Worm (Caenorhabditis elegans) whole organism, young adult: ENCODE measurements around the gene trxr-2.
A peak's percentile ranks its signal among the peaks of the same experiment; 100 is the strongest.

ENCODE experiments used
- B0336.3 ChIP-seq: fragments of 200-800 bp; sonication (Bioruptor generic); IDR thresholded peaks from 2 replicates; pipeline ENCODE4 v1.3.6; 2022; ENCODE audit warnings: missing genetic modification characterization, missing compliant biosample characterization
- F22D6.2 ChIP-seq: sonication (generic microtip); optimal IDR thresholded peaks from 2 replicates; lab custom pipeline; 2016; ENCODE audit warnings: mild to moderate bottlenecking, missing genetic modification characterization, missing compliant biosample characterization
- F52B5.7 ChIP-seq: sonication (generic microtip); optimal IDR thresholded peaks from 2 replicates; lab custom pipeline; 2016; ENCODE audit warnings: mild to moderate bottlenecking, missing genetic modification characterization, missing compliant biosample characterization
- F57A8.1 ChIP-seq: fragments of 200-800 bp; sonication (Bioruptor generic); optimal IDR thresholded peaks from 2 replicates; lab custom pipeline; 2018; ENCODE audit warnings: mild to moderate bottlenecking, missing genetic modification characterization, moderate library complexity, missing compliant biosample characterization
- K11D2.4 ChIP-seq: fragments of 200-800 bp; sonication (Bioruptor generic); IDR thresholded peaks from 2 replicates; pipeline ENCODE4 v1.3.6; 2022; ENCODE audit warnings: missing genetic modification reagents, missing genetic modification characterization, missing compliant biosample characterization
- T07F8.4 ChIP-seq: sonication (generic microtip); optimal IDR thresholded peaks from 2 replicates; lab custom pipeline; 2016; ENCODE audit warnings: mild to moderate bottlenecking, missing genetic modification characterization, moderate library complexity, missing compliant biosample characterization
- Y53F4B.3 ChIP-seq: fragments of 200-800 bp; sonication (Bioruptor generic); IDR thresholded peaks from 2 replicates; pipeline ENCODE4 v1.3.6; 2022; ENCODE audit warnings: missing genetic modification reagents, missing genetic modification characterization, missing compliant biosample characterization
- Y53G8AR.9 ChIP-seq: fragments of 200-800 bp; sonication (Bioruptor generic); conservative IDR thresholded peaks from 2 replicates; pipeline ENCODE4 v1.3.6; 2022; ENCODE audit warnings: missing genetic modification reagents, missing genetic modification characterization, missing compliant biosample characterization
- Y95B8A.8 ChIP-seq: fragments of 200-800 bp; sonication (Bioruptor generic); IDR thresholded peaks from 2 replicates; pipeline ENCODE4 v1.3.6; 2022; ENCODE audit warnings: missing genetic modification reagents, missing genetic modification characterization, missing compliant biosample characterization
- ZK185.1 ChIP-seq: sonication (generic microtip); optimal IDR thresholded peaks from 2 replicates; lab custom pipeline; 2016; ENCODE audit warnings: mild to moderate bottlenecking, missing genetic modification characterization, missing compliant biosample characterization; ENCODE audit not compliant: poor library complexity, severe bottlenecking
- atf-7 ChIP-seq: sonication (generic microtip); optimal IDR thresholded peaks from 2 replicates; lab custom pipeline; 2017; ENCODE audit warnings: mild to moderate bottlenecking, missing genetic modification characterization, missing compliant biosample characterization
- athp-1 ChIP-seq: sonication (generic microtip); optimal IDR thresholded peaks from 2 replicates; lab custom pipeline; 2017; ENCODE audit warnings: mild to moderate bottlenecking, missing genetic modification characterization, missing compliant biosample characterization
- attf-3 ChIP-seq: fragments of 200-800 bp; sonication (Bioruptor generic); conservative IDR thresholded peaks from 2 replicates; pipeline ENCODE4 v1.3.6; 2022; ENCODE audit warnings: missing genetic modification reagents, missing genetic modification characterization, missing compliant biosample characterization
- ccch-3 ChIP-seq: fragments of 200-800 bp; sonication (Bioruptor generic); optimal IDR thresholded peaks from 2 replicates; lab custom pipeline; 2018; ENCODE audit warnings: mild to moderate bottlenecking, missing genetic modification characterization, missing compliant biosample characterization
- cebp-2 ChIP-seq: fragments of 200-800 bp; sonication (Bioruptor generic); IDR thresholded peaks from 2 replicates; pipeline ENCODE4 v1.3.6; 2022; ENCODE audit warnings: missing genetic modification characterization, missing compliant biosample characterization
- chd-7 ChIP-seq: sonication (generic microtip); optimal IDR thresholded peaks from 2 replicates; lab custom pipeline; 2016; ENCODE audit warnings: mild to moderate bottlenecking, missing genetic modification characterization, moderate library complexity, missing compliant biosample characterization
- dox-1 ChIP-seq: fragments of 200-800 bp; sonication (Bioruptor generic); IDR thresholded peaks from 2 replicates; pipeline ENCODE4 v1.3.6; 2022; ENCODE audit warnings: missing genetic modification reagents, missing genetic modification characterization, missing compliant biosample characterization
- dpff-1 ChIP-seq: sonication (generic microtip); optimal IDR thresholded peaks from 2 replicates; lab custom pipeline; 2017; ENCODE audit warnings: mild to moderate bottlenecking, missing genetic modification characterization, missing compliant biosample characterization
- gei-17 ChIP-seq: fragments of 200-800 bp; sonication (Bioruptor generic); optimal IDR thresholded peaks from 2 replicates; lab custom pipeline; 2018; ENCODE audit warnings: mild to moderate bottlenecking, missing genetic modification characterization, missing compliant biosample characterization
- him-1 ChIP-seq: sonication (generic microtip); optimal IDR thresholded peaks from 2 replicates; lab custom pipeline; 2016; ENCODE audit warnings: missing genotype, missing genetic modification reagents, missing genetic modification characterization, missing compliant biosample characterization
- hmg-1.2 ChIP-seq: fragments of 200-800 bp; sonication (Bioruptor generic); IDR thresholded peaks from 2 replicates; pipeline ENCODE4 v1.3.6; 2022; ENCODE audit warnings: missing genetic modification reagents, missing genetic modification characterization, missing compliant biosample characterization
- hmg-20 ChIP-seq: fragments of 200-800 bp; sonication (Bioruptor generic); IDR thresholded peaks from 2 replicates; pipeline ENCODE4 v1.3.6; 2022; ENCODE audit warnings: missing genetic modification reagents, missing genetic modification characterization, missing compliant biosample characterization
- hsf-1 ChIP-seq: fragments of 200-800 bp; sonication (Bioruptor generic); IDR thresholded peaks from 2 replicates; pipeline ENCODE4 v1.3.6; 2022; ENCODE audit warnings: missing genetic modification reagents, missing genetic modification characterization, missing compliant biosample characterization
- lin-35 ChIP-seq, 3 experiments: fragments of 150-350 bp in 2 of 3; sonication (generic microtip) in 1 of 3; optimal IDR thresholded peaks; 2 replicates each; lab custom pipeline; 2014 to 2018; ENCODE audit warnings: missing biosample characterization in 3 of 3, missing genetic modification characterization in 3 of 3, missing genetic modification reagents in 3 of 3
- lin-40 ChIP-seq: sonication (generic microtip); optimal IDR thresholded peaks from 2 replicates; lab custom pipeline; 2016; ENCODE audit warnings: missing genetic modification characterization, mild to moderate bottlenecking, missing compliant biosample characterization, missing genotype, missing genetic modification reagents
- lin-54 ChIP-seq: fragments of 200-800 bp; sonication (Bioruptor generic); optimal IDR thresholded peaks from 2 replicates; lab custom pipeline; 2018; ENCODE audit warnings: mild to moderate bottlenecking, missing genetic modification characterization, missing compliant biosample characterization
- madf-3 ChIP-seq: fragments of 200-800 bp; sonication (Bioruptor generic); IDR thresholded peaks from 2 replicates; pipeline ENCODE4 v1.3.6; 2022; ENCODE audit warnings: missing genetic modification reagents, missing genetic modification characterization, missing compliant biosample characterization
- madf-6 ChIP-seq: fragments of 200-800 bp; sonication (Bioruptor generic); IDR thresholded peaks from 2 replicates; pipeline ENCODE4 v1.3.6; 2022; ENCODE audit warnings: missing genetic modification reagents, missing genetic modification characterization, missing compliant biosample characterization
- mcd-1 ChIP-seq: fragments of 200-800 bp; sonication (Bioruptor generic); IDR thresholded peaks from 2 replicates; pipeline ENCODE4 v1.3.6; 2022; ENCODE audit warnings: missing genetic modification reagents, missing genetic modification characterization, missing compliant biosample characterization
- nhr-27 ChIP-seq: fragments of 200-800 bp; sonication (Bioruptor generic); optimal IDR thresholded peaks from 2 replicates; lab custom pipeline; 2018; ENCODE audit warnings: mild to moderate bottlenecking, missing genetic modification characterization, moderate library complexity, missing compliant biosample characterization
- rcor-1 ChIP-seq: fragments of 200-800 bp; sonication (Bioruptor generic); IDR thresholded peaks from 2 replicates; pipeline ENCODE4 v1.3.6; 2022; ENCODE audit warnings: missing genetic modification reagents, missing genetic modification characterization, missing compliant biosample characterization
- repo-1 ChIP-seq: sonication (generic microtip); optimal IDR thresholded peaks from 2 replicates; lab custom pipeline; 2017; ENCODE audit warnings: mild to moderate bottlenecking, missing genetic modification characterization, missing compliant biosample characterization
- snpc-1.1 ChIP-seq: sonication (generic microtip); optimal IDR thresholded peaks from 2 replicates; lab custom pipeline; 2017; ENCODE audit warnings: missing genetic modification characterization, mild to moderate bottlenecking, missing compliant biosample characterization, antibody characterized with exemption, moderate library complexity, missing genotype, missing genetic modification reagents; ENCODE audit not compliant: insufficient read depth
- snpc-1.3 ChIP-seq: sonication (generic microtip); optimal IDR thresholded peaks from 2 replicates; lab custom pipeline; 2017; ENCODE audit warnings: missing genetic modification characterization, mild to moderate bottlenecking, missing compliant biosample characterization, antibody characterized with exemption, moderate library complexity, missing genotype, missing genetic modification reagents; ENCODE audit not compliant: insufficient read depth
- snpc-3.4 ChIP-seq: sonication (generic microtip); optimal IDR thresholded peaks from 2 replicates; lab custom pipeline; 2017; ENCODE audit warnings: missing genetic modification characterization, mild to moderate bottlenecking, missing compliant biosample characterization, antibody characterized with exemption, moderate library complexity, missing genotype, missing genetic modification reagents
- snpc-4 ChIP-seq, 5 experiments: fragments of 150-350 bp in 1 of 5; sonication (generic microtip) in 4 of 5; optimal IDR thresholded peaks; 2 replicates each; lab custom pipeline; 2014 to 2018; ENCODE audit warnings: missing genetic modification characterization in 5 of 5, missing biosample characterization in 3 of 5, antibody characterized with exemption in 2 of 5, mild to moderate bottlenecking in 2 of 5, missing compliant biosample characterization in 2 of 5, missing genotype in 2 of 5, moderate library complexity in 2 of 5, missing genetic modification reagents in 1 of 5
- sptf-2 ChIP-seq: fragments of 200-800 bp; sonication (Bioruptor generic); optimal IDR thresholded peaks from 2 replicates; lab custom pipeline; 2018; ENCODE audit warnings: mild to moderate bottlenecking, missing genetic modification characterization, missing compliant biosample characterization
- tbp1 ChIP-seq: fragments of 200-800 bp; sonication (Bioruptor generic); optimal IDR thresholded peaks from 2 replicates; lab custom pipeline; 2018; ENCODE audit warnings: mild to moderate bottlenecking, missing genetic modification characterization, missing compliant biosample characterization
- unc-130 ChIP-seq: sonication (generic microtip); optimal IDR thresholded peaks from 2 replicates; lab custom pipeline; 2016; ENCODE audit warnings: missing genetic modification reagents, missing genetic modification characterization, missing compliant biosample characterization
- xnd-1 ChIP-seq: sonication (generic microtip); optimal IDR thresholded peaks from 2 replicates; lab custom pipeline; 2016; ENCODE audit warnings: missing genotype, missing genetic modification reagents, missing genetic modification characterization, missing compliant biosample characterization
- zfh-2 ChIP-seq: fragments of 200-800 bp; sonication (Bioruptor generic); conservative IDR thresholded peaks from 2 replicates; pipeline ENCODE4 v1.3.6; 2022; ENCODE audit warnings: missing genetic modification reagents, missing genetic modification characterization, missing compliant biosample characterization
- zim-3 ChIP-seq: sonication (generic microtip); optimal IDR thresholded peaks from 2 replicates; lab custom pipeline; 2017; ENCODE audit warnings: mild to moderate bottlenecking, missing genetic modification characterization, moderate library complexity, missing compliant biosample characterization
- ztf-26 ChIP-seq: sonication (generic microtip); optimal IDR thresholded peaks from 2 replicates; lab custom pipeline; 2017; ENCODE audit warnings: missing genetic modification characterization, missing compliant biosample characterization
- ztf-28 ChIP-seq: fragments of 200-800 bp; sonication (Bioruptor generic); IDR thresholded peaks from 2 replicates; pipeline ENCODE4 v1.3.6; 2022; ENCODE audit warnings: missing genetic modification reagents, missing genetic modification characterization, missing compliant biosample characterization
- ztf-6 ChIP-seq: fragments of 200-800 bp; sonication (Bioruptor generic); IDR thresholded peaks from 2 replicates; pipeline ENCODE4 v1.3.6; 2022; ENCODE audit warnings: missing genetic modification reagents, missing genetic modification characterization, missing compliant biosample characterization

trxr-2 gene

DNA sequence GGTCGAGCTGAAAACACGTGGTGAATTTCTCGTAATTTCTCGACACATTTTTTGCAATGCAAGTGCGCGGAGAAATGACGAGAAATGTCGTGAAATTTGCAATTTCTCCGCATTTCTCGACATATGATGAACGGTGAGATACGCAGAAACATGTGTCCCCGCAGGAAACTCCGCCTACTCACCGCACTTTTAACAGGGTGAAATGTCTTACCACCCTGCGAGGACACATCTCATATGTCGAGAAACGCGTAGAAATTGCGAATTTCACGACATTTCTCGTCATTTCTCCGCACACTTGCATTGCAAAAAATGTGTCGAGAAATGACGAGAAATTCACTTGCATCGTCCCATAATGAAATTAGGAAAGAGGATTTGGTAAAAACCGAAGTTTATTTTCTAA lies 12.5 kb upstream of the trxr-2 start (continued):
- 0 out of 2 replicates have a peak, but pooled peaks have one; percentile 42 for TF ChIP-seq hmg-1.2
- TF ChIP-seq rcor-1 (GFP tag; lab: Robert Waterston, UW), result peak; percentile 42; the same call in 1 of the 2 replicates
- peak; percentile 21 for TF ChIP-seq lin-54 (GFP tag; lab: Kevin White, UChicago)
- peak; percentile 81 for TF ChIP-seq dox-1 (GFP tag; lab: Robert Waterston, UW)

DNA sequence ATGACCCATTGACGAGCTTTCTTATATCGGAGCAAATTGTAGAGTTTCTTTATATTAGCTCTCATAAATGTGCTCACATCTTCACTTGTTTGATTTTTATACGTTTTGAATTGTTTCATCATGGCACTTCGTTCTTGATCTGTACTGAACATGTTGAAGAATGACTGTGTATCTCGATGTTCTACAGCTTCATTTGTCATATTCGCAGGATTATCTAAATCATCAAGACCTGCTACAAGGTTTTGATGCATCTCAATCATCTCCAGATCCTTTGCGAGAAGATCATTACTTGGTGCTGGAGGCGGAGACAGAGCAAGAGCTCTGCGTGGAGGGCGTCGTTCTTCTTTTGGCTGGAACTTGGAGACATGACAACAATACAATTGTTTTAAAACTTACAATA lies 10.3 kb upstream of the trxr-2 start:
- TF ChIP-seq lin-40 (tag; lab: Kevin White, UChicago), result no peak
- TF ChIP-seq dpff-1 (tag; lab: Kevin White, UChicago), result no peak
- TF ChIP-seq Y53G8AR.9 (GFP tag; lab: Robert Waterston, UW), result no peak
- no peak for TF ChIP-seq B0336.3 (GFP tag; lab: Robert Waterston, UW)
- TF ChIP-seq nhr-27 (tag; lab: Kevin White, UChicago), result no peak
- TF ChIP-seq madf-6, result no peak
- TF ChIP-seq mcd-1 (GFP tag; lab: Robert Waterston, UW), result no peak
- TF ChIP-seq Y95B8A.8 (GFP tag; lab: Robert Waterston, UW), result no peak
- no peak for TF ChIP-seq ztf-28 (GFP tag; lab: Robert Waterston, UW)
- no peak for TF ChIP-seq sptf-2 (GFP tag; lab: Kevin White, UChicago)
- TF ChIP-seq F57A8.1 (GFP tag; lab: Kevin White, UChicago), result no peak
- TF ChIP-seq xnd-1, result no peak
- no peak for TF ChIP-seq chd-7
- TF ChIP-seq Y53F4B.3, result no peak
- TF ChIP-seq cebp-2 (GFP tag; lab: Robert Waterston, UW), result no peak
- no peak for TF ChIP-seq snpc-3.4 (tag; lab: Kevin White, UChicago)
- TF ChIP-seq madf-3 (GFP tag; lab: Robert Waterston, UW), result no peak
- no peak for TF ChIP-seq ZK185.1 (tag; lab: Kevin White, UChicago)
- TF ChIP-seq hmg-20, result no peak

DNA sequence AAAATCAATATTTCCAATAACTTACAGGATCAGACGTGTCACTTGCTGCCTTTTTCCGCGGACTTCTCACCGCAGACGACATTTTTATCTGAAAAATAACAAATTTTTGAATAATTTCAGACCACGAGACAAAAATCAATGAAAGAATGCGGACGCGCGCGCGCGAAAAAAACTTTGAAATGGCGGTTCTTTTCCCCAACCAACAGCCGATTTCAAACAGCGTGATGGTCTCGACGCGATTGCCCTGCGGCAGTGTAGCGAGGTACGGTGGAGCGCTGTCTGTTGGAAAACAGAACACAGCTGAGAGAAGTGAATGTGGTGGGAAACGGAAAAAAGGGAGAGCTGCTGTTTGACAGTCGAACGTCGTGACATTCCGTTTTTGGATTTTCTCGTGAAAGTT lies 9.5 kb upstream of the trxr-2 start, which contains the start of gene lin-9:
Gene lin-9, minus strand, starts transcription at position 88 of the 400 bp plus-strand sequence.
- TF ChIP-seq gei-17 (GFP tag; lab: Kevin White, UChicago), result peak; percentile 86
- peak; percentile 97 for TF ChIP-seq athp-1 (tag; lab: Kevin White, UChicago)
- peak; percentile 85 to 96 (median 86) for TF ChIP-seq lin-35 (GFP tag; optimal IDR thresholded peaks at IDR 0.05; lab: Kevin White, UChicago)
- TF ChIP-seq zfh-2, result peak; percentile 98
- peak; percentile 19 for TF ChIP-seq T07F8.4
- peak; percentile 93 for TF ChIP-seq ztf-26 (tag; lab: Kevin White, UChicago)
- TF ChIP-seq K11D2.4, result peak; percentile 93
- TF ChIP-seq snpc-1.1, result peak; percentile 52
- no peak for TF ChIP-seq zim-3
- peak; percentile 86 for TF ChIP-seq hmg-1.2
- TF ChIP-seq F52B5.7 (tag; lab: Kevin White, UChicago), result no peak
- TF ChIP-seq xnd-1, result peak; percentile 97
- TF ChIP-seq hsf-1 (GFP tag; lab: Robert Waterston, UW), result peak; percentile 93
- TF ChIP-seq ccch-3 (GFP tag; lab: Kevin White, UChicago), result no peak
- peak; percentile 86 for TF ChIP-seq atf-7 (tag; lab: Kevin White, UChicago)
- TF ChIP-seq unc-130 (GFP tag; lab: Kevin White, UChicago), result peak; percentile 93
- peak; percentile 43 for TF ChIP-seq snpc-4 (GFP tag; optimal IDR thresholded peaks at IDR 0.05; lab: Kevin White, UChicago)
- peak; percentile 68 to 84 (median 78) for TF ChIP-seq snpc-4 (tag; optimal IDR thresholded peaks at IDR 0.05; lab: Kevin White, UChicago)
- peak; percentile 79 for TF ChIP-seq F22D6.2 (tag; lab: Kevin White, UChicago)
- TF ChIP-seq repo-1 (tag; lab: Kevin White, UChicago), result peak; percentile 97
- TF ChIP-seq hmg-20, result peak; percentile 91
- 0 out of 2 replicates have a peak, but pooled peaks have one; percentile 40 for TF ChIP-seq ztf-6 (GFP tag; lab: Robert Waterston, UW)
- peak; percentile 54 for TF ChIP-seq snpc-1.3 (tag; lab: Kevin White, UChicago)
- peak; percentile 75 for TF ChIP-seq tbp1 (GFP tag; lab: Kevin White, UChicago)
- TF ChIP-seq him-1 (tag; lab: Kevin White, UChicago), result peak; percentile 59
- peak; percentile 85 for TF ChIP-seq attf-3 (GFP tag; lab: Robert Waterston, UW)
